Fruit fly (Drosophila melanogaster): Measurements from ENCODE around the gene Nepl3.

DNA sequence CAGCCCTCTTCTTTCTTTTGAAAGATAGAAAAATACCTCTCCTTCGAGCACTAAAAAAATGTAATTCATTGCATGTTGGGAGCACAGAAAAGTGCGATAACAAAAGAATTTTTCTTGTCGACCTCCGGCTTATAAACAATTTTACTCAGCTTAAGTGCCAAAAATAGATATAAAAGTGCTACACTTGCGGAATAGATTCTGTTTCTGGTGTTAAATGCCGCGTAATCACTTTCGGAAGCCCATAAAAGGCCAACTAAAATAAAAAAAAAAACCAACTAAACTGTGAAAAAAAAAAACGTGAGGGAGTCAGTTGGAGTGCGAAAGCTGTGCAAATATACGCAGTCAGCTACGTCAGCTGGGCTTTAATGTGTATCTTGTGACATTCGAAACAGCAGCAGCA is 31.6 kb upstream of the Nepl3 start:
- no peak for TF ChIP-seq CTCF (optimal IDR thresholded peaks at IDR 0.05)
- TF ChIP-seq CG8478 (optimal IDR thresholded peaks at IDR 0.05) = no peak
